Worm (Caenorhabditis elegans) whole organism, early embryonic: ENCODE measurements around the gene R04B5.11.

Experiments used
- ceh-13 ChIP-seq: fragments of 200-800 bp; sonication (Bioruptor generic); optimal IDR thresholded peaks from 2 replicates; lab custom pipeline; 2018; ENCODE audit warnings: mild to moderate bottlenecking, missing genetic modification characterization, missing compliant biosample characterization
- pes-1 ChIP-seq: fragments of 200-800 bp; sonication (Bioruptor generic); IDR thresholded peaks from 2 replicates; pipeline ENCODE4 v1.3.6; 2022; ENCODE audit warnings: missing genetic modification reagents, missing genetic modification characterization, missing compliant biosample characterization

DNA sequence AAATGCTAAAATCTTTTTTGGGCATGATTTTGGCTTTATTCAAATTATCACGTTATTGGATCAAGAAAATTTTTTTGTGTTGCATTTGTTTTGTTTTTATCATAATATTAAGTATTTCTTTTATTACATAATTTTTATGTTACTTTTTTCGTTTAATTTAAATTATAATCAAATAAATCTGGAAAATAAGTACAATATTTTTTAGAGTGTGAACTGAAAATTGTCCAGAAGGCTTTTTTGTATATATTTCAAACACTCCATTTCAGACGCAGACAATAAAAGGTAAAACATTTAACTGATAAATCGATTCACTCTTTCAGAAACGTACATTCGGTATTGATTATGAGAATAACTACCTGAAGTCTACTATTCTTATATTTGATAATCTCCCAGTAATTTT, 16.3 kb upstream of the R04B5.11 start, which contains the start of gene C08B6.11:
- TF ChIP-seq ceh-13 (GFP tag; lab: Kevin White, UChicago), result no peak
- TF ChIP-seq pes-1 (GFP tag; lab: Robert Waterston, UW), result no peak
